Worm (Caenorhabditis elegans) whole organism, L4/young adult: ENCODE data around the gene ZK1321.4.
A peak's percentile ranks its signal among the peaks of the same experiment; 100 is the strongest.

ENCODE experiments used
- W03F9.2 ChIP-seq: fragments of 150-350 bp; optimal IDR thresholded peaks from 2 replicates; lab custom pipeline; 2014; ENCODE audit warnings: missing biosample characterization, missing genetic modification characterization
- dao-5 ChIP-seq: sonication (generic microtip); optimal IDR thresholded peaks from 2 replicates; lab custom pipeline; 2016; ENCODE audit warnings: missing genotype, missing genetic modification characterization, moderate library complexity, missing compliant biosample characterization

ce11 chrII:9746069-9746468 lies 27.7 kb downstream of the ZK1321.4 start, which contains the start of the genes Y53C12B.1 and nos-3:
- TF ChIP-seq W03F9.2 (tag; lab: Kevin White, UChicago), result peak; percentile 85
- no peak for TF ChIP-seq dao-5 (tag; lab: Kevin White, UChicago)
